Fruit fly (Drosophila melanogaster): Measurements from ENCODE around the gene CG7059.

Gene CG7059

DNA sequence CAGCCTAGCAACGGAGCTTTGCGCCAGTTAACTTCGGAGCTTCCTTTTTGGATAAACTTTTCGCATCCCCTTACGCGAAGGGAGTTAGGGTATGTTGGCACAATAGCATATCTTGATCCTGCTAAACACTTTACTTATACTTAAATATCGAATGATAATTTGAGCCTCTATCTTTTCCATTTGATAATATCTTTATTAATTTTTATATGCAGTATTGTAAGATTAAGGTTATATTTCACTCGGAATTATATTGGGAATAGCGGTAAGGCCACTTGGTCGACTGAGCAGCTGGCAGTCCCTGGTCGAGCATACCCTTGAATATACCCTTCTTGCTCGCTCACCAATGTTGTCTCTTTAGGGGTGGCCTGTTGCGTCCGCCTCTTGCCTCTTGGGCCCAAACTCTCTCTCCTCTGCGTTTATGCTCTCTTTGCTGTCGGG is 20.8 kb upstream of the CG7059 start (continued):
- no peak for TF ChIP-seq Myb (GFP tag; optimal IDR thresholded peaks at IDR 0.05)
- TF ChIP-seq CG2202 (tag; optimal IDR thresholded peaks at IDR 0.05), result no peak
- TF ChIP-seq CG17385 (GFP tag; optimal IDR thresholded peaks at IDR 0.05), result peak; percentile 58
- peak; percentile 26 for TF ChIP-seq CG18476 (GFP tag; optimal IDR thresholded peaks at IDR 0.05)
- peak; percentile 61 for TF ChIP-seq Sox102F (GFP tag; optimal IDR thresholded peaks at IDR 0.05)
- peak; percentile 34; the same call in 1 of the 2 replicates for TF ChIP-seq gsb (GFP tag; IDR thresholded peaks at IDR 0.05)
- no peak for TF ChIP-seq psq (GFP tag; optimal IDR thresholded peaks at IDR 0.05)
- TF ChIP-seq HLH4C (GFP tag; IDR thresholded peaks at IDR 0.05; ENCODE audit: partially characterized antibody), result no peak
- TF ChIP-seq CG7786 (GFP tag; optimal IDR thresholded peaks at IDR 0.05), result no peak
- no peak for TF ChIP-seq Bteb2 (GFP tag; optimal IDR thresholded peaks at IDR 0.05)
- TF ChIP-seq sim (GFP tag; IDR thresholded peaks at IDR 0.05), result no peak
- peak; percentile 69 for TF ChIP-seq CG18619 (GFP tag; optimal IDR thresholded peaks at IDR 0.05)
- TF ChIP-seq Spps (tag; optimal IDR thresholded peaks at IDR 0.05), result no peak
- no peak for TF ChIP-seq Dip2 (GFP tag; IDR thresholded peaks at IDR 0.05)
- peak; percentile 7; the same call in 1 of the 2 replicates for TF ChIP-seq CG10321 (GFP tag; IDR thresholded peaks at IDR 0.05)
- peak; percentile 45 for TF ChIP-seq Fer2 (tag; optimal IDR thresholded peaks at IDR 0.05)
- TF ChIP-seq cato (GFP tag; optimal IDR thresholded peaks at IDR 0.05; ENCODE audit: borderline replicate concordance), result no peak
- TF ChIP-seq Trl (optimal IDR thresholded peaks at IDR 0.05), result peak; percentile 68 to 80
- TF ChIP-seq Trl (GFP tag; optimal IDR thresholded peaks at IDR 0.05), result peak; percentile 35
- TF ChIP-seq br (optimal IDR thresholded peaks at IDR 0.05), result no peak
- TF ChIP-seq jigr1 (GFP tag; IDR thresholded peaks at IDR 0.05), result peak; percentile 60; the same call in 1 of the 3 replicates
- TF ChIP-seq crol (GFP tag; IDR thresholded peaks at IDR 0.05), result no peak
- TF ChIP-seq CG10543 (GFP tag; optimal IDR thresholded peaks at IDR 0.05), result peak; percentile 61
- no peak for TF ChIP-seq ems (GFP tag; optimal IDR thresholded peaks at IDR 0.05)
- peak; percentile 77 for TF ChIP-seq chm (GFP tag; IDR thresholded peaks at IDR 0.05)
- TF ChIP-seq pan (optimal IDR thresholded peaks at IDR 0.05), result peak in 1 of 2 experiments; percentile 31
- TF ChIP-seq pan (GFP tag; optimal IDR thresholded peaks at IDR 0.05 in 1 of 2, IDR thresholded peaks at IDR 0.05 in 1 of 2), result peak in 1 of 2 experiments; percentile 82
- peak; percentile 65 for TF ChIP-seq bcd (GFP tag; optimal IDR thresholded peaks at IDR 0.05)
- no peak for TF ChIP-seq CG30431 (GFP tag; optimal IDR thresholded peaks at IDR 0.05)
- no peak for TF ChIP-seq CG3995 (GFP tag; optimal IDR thresholded peaks at IDR 0.05)
- peak; percentile 87 for TF ChIP-seq CG18599 (GFP tag; optimal IDR thresholded peaks at IDR 0.05)
- no peak for TF ChIP-seq nerfin-1 (tag; optimal IDR thresholded peaks at IDR 0.05)
- no peak for TF ChIP-seq hbn (GFP tag; IDR thresholded peaks at IDR 0.05; ENCODE audit: partially characterized antibody)
- peak; percentile 40 for TF ChIP-seq Hr3 (GFP tag; optimal IDR thresholded peaks at IDR 0.05)
- TF ChIP-seq Atf-2 (GFP tag; optimal IDR thresholded peaks at IDR 0.05), result no peak
- no peak for TF ChIP-seq Abd-B (GFP tag; optimal IDR thresholded peaks at IDR 0.05)
- no peak for TF ChIP-seq pum (GFP tag; optimal IDR thresholded peaks at IDR 0.05)
- TF ChIP-seq CG3838 (GFP tag; optimal IDR thresholded peaks at IDR 0.05), result no peak
- TF ChIP-seq pzg (GFP tag; optimal IDR thresholded peaks at IDR 0.05), result no peak
- peak; percentile 84 for TF ChIP-seq ci (GFP tag; IDR thresholded peaks at IDR 0.05)
- TF ChIP-seq cg (GFP tag; optimal IDR thresholded peaks at IDR 0.05), result no peak
- TF ChIP-seq CG11247 (GFP tag; IDR thresholded peaks at IDR 0.05), result peak; percentile 54; the same call in 1 of the 2 replicates
- peak; percentile 65; the same call in 1 of the 2 replicates for TF ChIP-seq Poxn (GFP tag; IDR thresholded peaks at IDR 0.05)
- TF ChIP-seq jumu (GFP tag; optimal IDR thresholded peaks at IDR 0.05), result no peak
- TF ChIP-seq wor (GFP tag; IDR thresholded peaks at IDR 0.05), result peak; percentile 51
- peak; percentile 54 for TF ChIP-seq ATbp (GFP tag; optimal IDR thresholded peaks at IDR 0.05)
- no peak for TF ChIP-seq CG7745 (tag; optimal IDR thresholded peaks at IDR 0.05)
- no peak for TF ChIP-seq nau (GFP tag; optimal IDR thresholded peaks at IDR 0.05)
- TF ChIP-seq CG3847 (GFP tag; IDR thresholded peaks at IDR 0.05), result peak; percentile 79
- TF ChIP-seq nmo (GFP tag; optimal IDR thresholded peaks at IDR 0.05), result peak; percentile 64
- TF ChIP-seq CTCF (GFP tag; optimal IDR thresholded peaks at IDR 0.05), result no peak
- peak; percentile 49 for TF ChIP-seq Dek (tag; optimal IDR thresholded peaks at IDR 0.05)
- TF ChIP-seq CG16815 (GFP tag; optimal IDR thresholded peaks at IDR 0.05), result peak; percentile 47
